Fruit fly (Drosophila melanogaster) whole organism: ENCODE results near the gene PolE2.

ENCODE experiments used
- CG8478 ChIP-seq: fragments of >200 bp; optimal IDR thresholded peaks from 2 replicates; lab custom pipeline; 2018; ENCODE audit warnings: inconsistent platforms
- Dll ChIP-seq: fragments of >200 bp; optimal IDR thresholded peaks from 2 replicates; lab custom pipeline; 2017
- EcR ChIP-seq, 2 experiments: fragments of >200 bp; optimal IDR thresholded peaks; 2 replicates each; lab custom pipeline; 2017; ENCODE audit warnings: missing biosample characterization in 2 of 2, missing genetic modification characterization in 2 of 2, missing genetic modification reagents in 2 of 2
- pan ChIP-seq: fragments of >200 bp; optimal IDR thresholded peaks from 2 replicates; lab custom pipeline; 2017
- psq ChIP-seq: fragments of >200 bp; optimal IDR thresholded peaks from 2 replicates; lab custom pipeline; 2017
- usp ChIP-seq: fragments of >200 bp; optimal IDR thresholded peaks from 2 replicates; lab custom pipeline; 2017; ENCODE audit warnings: missing biosample characterization, missing genetic modification characterization, mixed read lengths

dm6 chr3L:5856919-5857318, 40.3 kb downstream of the PolE2 start:
- TF ChIP-seq psq (lab: Kevin White, UChicago) (no peak), pan (lab: Kevin White, UChicago) (no peak), EcR (GFP tag; optimal IDR thresholded peaks at IDR 0.05; lab: Kevin White, UChicago) (no peak), usp (GFP tag; lab: Kevin White, UChicago) (no peak), CG8478 (no peak), Dll (lab: Kevin White, UChicago) (no peak)
